Fruit fly (Drosophila melanogaster): ENCODE data around the gene HP1e.

The HP1e gene

DNA sequence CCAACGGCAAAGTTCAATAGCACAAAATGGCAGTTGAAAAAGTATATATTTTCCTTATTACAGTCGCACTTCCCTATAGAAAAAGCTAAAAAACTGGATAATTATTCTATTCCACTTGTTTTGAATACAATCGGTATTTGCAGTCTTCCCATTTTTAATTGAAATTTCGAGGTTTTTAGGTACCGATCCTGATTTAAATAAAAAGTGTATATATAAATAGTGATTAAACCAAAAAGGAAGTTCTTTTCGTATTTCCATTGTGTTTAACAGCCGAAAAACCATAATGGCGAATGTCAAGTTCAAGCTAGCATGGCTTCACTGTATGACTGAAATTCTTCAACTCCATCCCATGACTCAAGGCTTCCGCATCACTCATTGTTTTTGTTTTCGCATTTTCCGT lies 25.0 kb downstream of the HP1e start (continued):
- TF ChIP-seq CG11762 (GFP tag; optimal IDR thresholded peaks at IDR 0.05; ENCODE audit: insufficient read depth) = no peak
- TF ChIP-seq fd59A (GFP tag; optimal IDR thresholded peaks at IDR 0.05) = peak; percentile 49
- TF ChIP-seq CG8319 (GFP tag; optimal IDR thresholded peaks at IDR 0.05) = no peak
- TF ChIP-seq Hr38 (GFP tag; optimal IDR thresholded peaks at IDR 0.05) = no peak
- peak; percentile 33 for TF ChIP-seq CG15336 (GFP tag; IDR thresholded peaks at IDR 0.05)
- TF ChIP-seq Eip75B (GFP tag; optimal IDR thresholded peaks at IDR 0.05) = peak; percentile 17
- peak; percentile 54 for TF ChIP-seq acj6 (GFP tag; optimal IDR thresholded peaks at IDR 0.05)
- peak; percentile 52 for TF ChIP-seq CG8632 (GFP tag; optimal IDR thresholded peaks at IDR 0.05)
- no peak for TF ChIP-seq CG16779 (tag; optimal IDR thresholded peaks at IDR 0.05)
- peak; percentile 35; the same call in 1 of the 3 replicates for TF ChIP-seq CG8119 (GFP tag; IDR thresholded peaks at IDR 0.05)
- TF ChIP-seq vri (GFP tag; optimal IDR thresholded peaks at IDR 0.05) = peak; percentile 21
- peak; percentile 59 for TF ChIP-seq Smox (GFP tag; optimal IDR thresholded peaks at IDR 0.05)
- TF ChIP-seq CG32006 (GFP tag; optimal IDR thresholded peaks at IDR 0.05) = peak; percentile 57
- peak; percentile 20 for TF ChIP-seq achi (GFP tag; optimal IDR thresholded peaks at IDR 0.05)
- TF ChIP-seq CG6163 (GFP tag; IDR thresholded peaks at IDR 0.05) = peak; percentile 44; the same call in 2 of the 3 replicates
- TF ChIP-seq CG34406 (GFP tag; optimal IDR thresholded peaks at IDR 0.05) = peak; percentile 61
- no peak for TF ChIP-seq Blimp-1 (GFP tag; optimal IDR thresholded peaks at IDR 0.05)
- no peak for TF ChIP-seq Lpt (GFP tag; optimal IDR thresholded peaks at IDR 0.05)
- TF ChIP-seq spab (GFP tag; optimal IDR thresholded peaks at IDR 0.05) = peak; percentile 46
- no peak for TF ChIP-seq Ets21C (GFP tag; optimal IDR thresholded peaks at IDR 0.05)
- TF ChIP-seq pdm3 (GFP tag; optimal IDR thresholded peaks at IDR 0.05) = peak; percentile 67
- no peak for TF ChIP-seq CG6854 (GFP tag; optimal IDR thresholded peaks at IDR 0.05)
- peak; percentile 44 for TF ChIP-seq Sox14 (GFP tag; optimal IDR thresholded peaks at IDR 0.05)
- peak; percentile 74 for TF ChIP-seq svp (GFP tag)
- TF ChIP-seq CG3919 (GFP tag; optimal IDR thresholded peaks at IDR 0.05) = peak; percentile 32
- peak; percentile 5 for TF ChIP-seq CG1621 (tag; optimal IDR thresholded peaks at IDR 0.05)
- peak; percentile 49 for TF ChIP-seq Ets96B (tag; optimal IDR thresholded peaks at IDR 0.05)
- TF ChIP-seq CG9139 (GFP tag; optimal IDR thresholded peaks at IDR 0.05) = no peak
- TF ChIP-seq ss (GFP tag; optimal IDR thresholded peaks at IDR 0.05) = peak in 1 of 2 experiments; percentile 8
- peak; percentile 13 for TF ChIP-seq net (GFP tag; optimal IDR thresholded peaks at IDR 0.05)
- peak; percentile 6 for TF ChIP-seq CG11902 (GFP tag; optimal IDR thresholded peaks at IDR 0.05)
- peak; percentile 59 for TF ChIP-seq CG10669 (GFP tag; optimal IDR thresholded peaks at IDR 0.05)
- peak; percentile 46 for TF ChIP-seq lz (GFP tag; optimal IDR thresholded peaks at IDR 0.05)
- TF ChIP-seq Gug (GFP tag; IDR thresholded peaks at IDR 0.05) = no peak
- TF ChIP-seq CG7368 (GFP tag; optimal IDR thresholded peaks at IDR 0.05) = no peak

DNA sequence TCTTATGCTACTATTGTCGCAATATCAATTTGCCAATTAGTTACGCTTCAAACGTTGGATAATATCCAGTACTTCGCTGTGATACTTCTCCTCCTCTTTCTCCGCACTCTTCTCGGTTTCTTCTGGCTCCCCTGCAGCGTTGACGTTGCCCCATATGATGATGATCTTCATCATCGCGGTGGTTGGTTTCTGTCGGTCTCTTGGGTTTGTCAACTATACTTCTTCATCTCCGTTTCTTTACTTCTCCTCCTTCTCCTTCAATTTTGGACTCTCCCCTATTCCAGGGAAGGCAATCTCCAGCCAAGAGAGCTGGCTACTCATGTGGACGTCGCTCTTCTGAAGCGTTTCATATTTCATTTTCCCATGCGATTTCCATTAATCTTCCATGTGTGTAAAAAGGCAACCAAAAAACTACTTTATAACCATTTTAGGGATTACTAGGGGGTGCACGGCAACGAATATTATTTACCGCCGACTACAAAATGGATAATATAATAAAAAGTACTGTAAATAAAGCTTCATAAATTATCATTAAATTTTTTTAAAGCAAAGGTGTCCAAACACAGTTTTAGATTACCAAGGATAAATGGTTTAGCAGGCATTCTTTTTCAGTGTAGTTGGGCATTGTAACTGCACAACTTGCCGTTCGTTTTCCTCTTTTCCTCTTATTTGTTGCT lies 26.3 kb downstream of the HP1e start:
- TF ChIP-seq CG6163 (GFP tag; IDR thresholded peaks at IDR 0.05) = peak; percentile 90
- TF ChIP-seq Eip78C (GFP tag) = peak; percentile 98
- peak; percentile 70 for TF ChIP-seq CG9139 (GFP tag; optimal IDR thresholded peaks at IDR 0.05)
- TF ChIP-seq dac (GFP tag; optimal IDR thresholded peaks at IDR 0.05) = peak; percentile 56
- peak; percentile 90 for TF ChIP-seq Eip75B (GFP tag; optimal IDR thresholded peaks at IDR 0.05)
- peak; percentile 89 for TF ChIP-seq CG1621 (tag; optimal IDR thresholded peaks at IDR 0.05)
- peak; percentile 92 for TF ChIP-seq CG3919 (GFP tag; optimal IDR thresholded peaks at IDR 0.05)
- peak; percentile 90 for TF ChIP-seq Lpt (GFP tag; optimal IDR thresholded peaks at IDR 0.05)
- peak; percentile 85 for TF ChIP-seq CG16779 (tag; optimal IDR thresholded peaks at IDR 0.05)
- TF ChIP-seq CG8119 (GFP tag; IDR thresholded peaks at IDR 0.05) = peak; percentile 86
- TF ChIP-seq Hr39 (GFP tag; optimal IDR thresholded peaks at IDR 0.05) = peak; percentile 79
- TF ChIP-seq Gug (GFP tag; IDR thresholded peaks at IDR 0.05) = peak; percentile 82
- TF ChIP-seq fkh (GFP tag; optimal IDR thresholded peaks at IDR 0.05) = no peak
- peak; percentile 89 for TF ChIP-seq dsx (GFP tag; optimal IDR thresholded peaks at IDR 0.05; ENCODE audit: poor library complexity, severe bottlenecking)
- TF ChIP-seq CG6792 (GFP tag; optimal IDR thresholded peaks at IDR 0.05) = peak; percentile 89
- peak; percentile 85 for TF ChIP-seq CG8319 (GFP tag; optimal IDR thresholded peaks at IDR 0.05)
- TF ChIP-seq net (GFP tag; optimal IDR thresholded peaks at IDR 0.05) = peak; percentile 92
- peak; percentile 80 for TF ChIP-seq Smox (GFP tag; optimal IDR thresholded peaks at IDR 0.05)
- TF ChIP-seq Met (GFP tag; optimal IDR thresholded peaks at IDR 0.05) = peak; percentile 88
- peak; percentile 89 for TF ChIP-seq spab (GFP tag; optimal IDR thresholded peaks at IDR 0.05)
- TF ChIP-seq CG7368 (GFP tag; optimal IDR thresholded peaks at IDR 0.05) = peak; percentile 87
- TF ChIP-seq lz (GFP tag; optimal IDR thresholded peaks at IDR 0.05) = peak; percentile 84
- TF ChIP-seq Sox14 (GFP tag; optimal IDR thresholded peaks at IDR 0.05) = peak; percentile 90
- peak; percentile 93 for TF ChIP-seq CG10631 (GFP tag; optimal IDR thresholded peaks at IDR 0.05)
- peak; percentile 89 for TF ChIP-seq CG11762 (GFP tag; optimal IDR thresholded peaks at IDR 0.05; ENCODE audit: insufficient read depth)
- TF ChIP-seq CG6854 (GFP tag; optimal IDR thresholded peaks at IDR 0.05) = peak; percentile 36
- TF ChIP-seq pdm3 (GFP tag; optimal IDR thresholded peaks at IDR 0.05) = peak; percentile 93
- TF ChIP-seq Blimp-1 (GFP tag; optimal IDR thresholded peaks at IDR 0.05) = no peak
- peak; percentile 42; the same call in 1 of the 2 replicates for TF ChIP-seq CG11294 (GFP tag; IDR thresholded peaks at IDR 0.05)
- peak; percentile 87 for TF ChIP-seq eg (GFP tag; IDR thresholded peaks at IDR 0.05)
- TF ChIP-seq ss (GFP tag; optimal IDR thresholded peaks at IDR 0.05) = peak; percentile 78 to 90
- TF ChIP-seq Hr38 (GFP tag; optimal IDR thresholded peaks at IDR 0.05) = no peak
- peak; percentile 82 for TF ChIP-seq Sox102F (GFP tag; optimal IDR thresholded peaks at IDR 0.05)
